Worm (Caenorhabditis elegans): ENCODE data around the gene C06B8.2.

Gene C06B8.2

ce11 chrV:15478597-15478996, at the start of gene C06B8.2:
Gene C06B8.2, minus strand, starts transcription at chrV:15478749.
- no peak for TF ChIP-seq zip-5 (tag; optimal IDR thresholded peaks at IDR 0.05)
- TF ChIP-seq nhr-232 (tag; optimal IDR thresholded peaks at IDR 0.05) = no peak
- no peak for TF ChIP-seq sox-4 (tag; optimal IDR thresholded peaks at IDR 0.05)
- no peak for TF ChIP-seq T23F11.4 (GFP tag; optimal IDR thresholded peaks at IDR 0.05)
- no peak for TF ChIP-seq ceh-48 (tag; optimal IDR thresholded peaks at IDR 0.05)
- TF ChIP-seq unc-3 (GFP tag; conservative IDR thresholded peaks at IDR 0.05) = no peak
- no peak for TF ChIP-seq unc-3 (tag; optimal IDR thresholded peaks at IDR 0.05)
- no peak for TF ChIP-seq pqm-1 (tag; optimal IDR thresholded peaks at IDR 0.05)
- TF ChIP-seq syd-9 (tag; optimal IDR thresholded peaks at IDR 0.05) = no peak
- TF ChIP-seq elt-2 (tag; optimal IDR thresholded peaks at IDR 0.05) = no peak
- no peak for TF ChIP-seq mec-3 (tag; optimal IDR thresholded peaks at IDR 0.05; ENCODE audit: borderline replicate concordance)
- no peak for TF ChIP-seq C08G9.2 (tag; optimal IDR thresholded peaks at IDR 0.05)
- no peak for TF ChIP-seq tbx-2 (tag; optimal IDR thresholded peaks at IDR 0.05)

- TF ChIP-seq madf-2 (tag; optimal IDR thresholded peaks at IDR 0.05) = no peak
- TF ChIP-seq ceh-18 (tag; optimal IDR thresholded peaks at IDR 0.05) = no peak
- TF ChIP-seq tbx-7 (tag; optimal IDR thresholded peaks at IDR 0.05) = no peak
- TF ChIP-seq ref-2 (tag; optimal IDR thresholded peaks at IDR 0.05) = no peak
- TF ChIP-seq pat-9 (tag; optimal IDR thresholded peaks at IDR 0.05) = no peak
- TF ChIP-seq sox-2 (GFP tag; IDR thresholded peaks at IDR 0.05) = no peak
Observed at ce11 chrV:15521920-15522319, 43.4 kb upstream of the C06B8.2 start, which contains the start of gene lgc-31. Gene lgc-31, minus strand, starts transcription at chrV:15522020.

- TF ChIP-seq unc-3 (GFP tag; conservative IDR thresholded peaks at IDR 0.05) (no peak), unc-3 (tag; optimal IDR thresholded peaks at IDR 0.05) (peak; percentile 3), ahr-1 (tag; optimal IDR thresholded peaks at IDR 0.05) (no peak), rnt-1 (tag; optimal IDR thresholded peaks at IDR 0.05) (no peak)
Observed at ce11 chrV:15520398-15520797, 41.8 kb upstream of the C06B8.2 start.

ce11 chrV:15519845-15520244, 41.3 kb upstream of the C06B8.2 start:
- TF ChIP-seq unc-3 (GFP tag; conservative IDR thresholded peaks at IDR 0.05) = no peak
- TF ChIP-seq unc-3 (tag; optimal IDR thresholded peaks at IDR 0.05) = no peak
- TF ChIP-seq elt-4 (tag; optimal IDR thresholded peaks at IDR 0.05) = no peak
- TF ChIP-seq npax-4 (tag; optimal IDR thresholded peaks at IDR 0.05) = no peak
- TF ChIP-seq ceh-34 (tag; optimal IDR thresholded peaks at IDR 0.05) = no peak
- TF ChIP-seq hlh-6 (tag; optimal IDR thresholded peaks at IDR 0.05) = no peak
- no peak for TF ChIP-seq zip-5 (tag; optimal IDR thresholded peaks at IDR 0.05)
- no peak for TF ChIP-seq elt-2 (tag; optimal IDR thresholded peaks at IDR 0.05)
- peak; percentile 2 for TF ChIP-seq ceh-31 (tag; optimal IDR thresholded peaks at IDR 0.05)

- TF ChIP-seq tbx-7 (tag; optimal IDR thresholded peaks at IDR 0.05) = no peak
- TF ChIP-seq nhr-11 (tag; optimal IDR thresholded peaks at IDR 0.05) = no peak
- no peak for TF ChIP-seq unc-55 (GFP tag; optimal IDR thresholded peaks at IDR 0.05)
- no peak for TF ChIP-seq ahr-1 (tag; optimal IDR thresholded peaks at IDR 0.05)
- TF ChIP-seq sox-2 (GFP tag; IDR thresholded peaks at IDR 0.05) = no peak
- TF ChIP-seq T23F11.4 (GFP tag; optimal IDR thresholded peaks at IDR 0.05) = no peak
- TF ChIP-seq elt-4 (tag; optimal IDR thresholded peaks at IDR 0.05) = no peak
- TF ChIP-seq elt-2 (tag; optimal IDR thresholded peaks at IDR 0.05) = no peak
- TF ChIP-seq nfya-1 (tag; optimal IDR thresholded peaks at IDR 0.05) = no peak
- no peak for TF ChIP-seq fax-1 (tag; optimal IDR thresholded peaks at IDR 0.05)
- no peak for TF ChIP-seq ceh-18 (tag; optimal IDR thresholded peaks at IDR 0.05)
- no peak for TF ChIP-seq odd-2 (tag; optimal IDR thresholded peaks at IDR 0.05)
- no peak for TF ChIP-seq ceh-31 (tag; optimal IDR thresholded peaks at IDR 0.05)
- no peak for TF ChIP-seq C38D4.7 (GFP tag; optimal IDR thresholded peaks at IDR 0.05)
- no peak for TF ChIP-seq pat-9 (tag; optimal IDR thresholded peaks at IDR 0.05)
- no peak for TF ChIP-seq pqm-1 (tag; optimal IDR thresholded peaks at IDR 0.05)
- no peak for TF ChIP-seq unc-86 (tag; optimal IDR thresholded peaks at IDR 0.05)
- no peak for TF ChIP-seq ceh-14 (tag; optimal IDR thresholded peaks at IDR 0.05)
- no peak for TF ChIP-seq sdc-2 (tag; optimal IDR thresholded peaks at IDR 0.05)
- TF ChIP-seq dve-1 (tag; optimal IDR thresholded peaks at IDR 0.05) = no peak
Observed at ce11 chrV:15517413-15517812, 38.9 kb upstream of the C06B8.2 start, which contains the start of gene F21A3.3. Gene F21A3.3, plus strand, starts transcription at chrV:15517713.

Data from whole organism, late embryonic.